Worm (Caenorhabditis elegans) whole organism, late embryonic: Measurements from ENCODE around the gene math-40.
A peak's percentile ranks its signal among the peaks of the same experiment; 100 is the strongest.
"Not testable (repeated sequence)": the region's sequence is repeated elsewhere in the genome, so short reads cannot be mapped to it uniquely, and the experiment has no call there.

Experiments
- C08G9.2 ChIP-seq: sonication (generic microtip); optimal IDR thresholded peaks from 2 replicates; lab custom pipeline; 2016; ENCODE audit warnings: mild to moderate bottlenecking, missing genetic modification characterization, moderate library complexity, missing compliant biosample characterization
- T23F11.4 ChIP-seq: fragments of 200-800 bp; sonication (Bioruptor generic); optimal IDR thresholded peaks from 2 replicates; lab custom pipeline; 2018; ENCODE audit warnings: mild to moderate bottlenecking, missing genetic modification characterization, missing compliant biosample characterization
- ceh-19 ChIP-seq: fragments of 200-800 bp; sonication (Bioruptor generic); optimal IDR thresholded peaks from 2 replicates; lab custom pipeline; 2018; ENCODE audit warnings: mild to moderate bottlenecking, missing genetic modification characterization, missing compliant biosample characterization
- ceh-22 ChIP-seq: sonication (generic microtip); optimal IDR thresholded peaks from 2 replicates; lab custom pipeline; 2017; ENCODE audit warnings: missing biosample characterization, missing genetic modification characterization
- ceh-30 ChIP-seq: fragments of 150-350 bp; optimal IDR thresholded peaks from 2 replicates; lab custom pipeline; 2014; ENCODE audit warnings: missing biosample characterization, missing genetic modification characterization
- ceh-45 ChIP-seq: fragments of 200-800 bp; sonication (Bioruptor generic); IDR thresholded peaks from 2 replicates; pipeline ENCODE4 v1.3.6; 2022; ENCODE audit warnings: missing genetic modification reagents, missing genetic modification characterization, missing compliant biosample characterization
- ceh-6 ChIP-seq: fragments of 200-800 bp; sonication (Bioruptor generic); optimal IDR thresholded peaks from 2 replicates; lab custom pipeline; 2018; ENCODE audit warnings: mild to moderate bottlenecking, missing genetic modification characterization, missing compliant biosample characterization
- che-1 ChIP-seq: sonication (generic microtip); optimal IDR thresholded peaks from 2 replicates; lab custom pipeline; 2016; ENCODE audit warnings: mild to moderate bottlenecking, missing genetic modification characterization, missing compliant biosample characterization
- elt-2 ChIP-seq: sonication (generic microtip); optimal IDR thresholded peaks from 2 replicates; lab custom pipeline; 2016; ENCODE audit warnings: missing genetic modification reagents, missing genetic modification characterization, missing compliant biosample characterization
- elt-4 ChIP-seq: sonication (generic microtip); optimal IDR thresholded peaks from 2 replicates; lab custom pipeline; 2016; ENCODE audit warnings: missing genetic modification characterization, missing compliant biosample characterization
- ets-4 ChIP-seq: sonication (generic microtip); optimal IDR thresholded peaks from 2 replicates; lab custom pipeline; 2016; ENCODE audit warnings: missing genetic modification characterization, missing compliant biosample characterization
- eyg-1 ChIP-seq: sonication (generic microtip); optimal IDR thresholded peaks from 2 replicates; lab custom pipeline; 2016; ENCODE audit warnings: missing genotype, missing genetic modification characterization, missing compliant biosample characterization
- fax-1 ChIP-seq: sonication (generic microtip); optimal IDR thresholded peaks from 2 replicates; lab custom pipeline; 2016; ENCODE audit warnings: missing genotype, missing genetic modification characterization, missing compliant biosample characterization
- fkh-6 ChIP-seq: sonication (generic microtip); optimal IDR thresholded peaks from 2 replicates; lab custom pipeline; 2016; ENCODE audit warnings: missing genetic modification characterization, missing compliant biosample characterization
- gmeb-2 ChIP-seq: sonication (generic microtip); optimal IDR thresholded peaks from 2 replicates; lab custom pipeline; 2016; ENCODE audit warnings: missing genetic modification characterization, inconsistent platforms, missing compliant biosample characterization
- hlh-13 ChIP-seq: fragments of 200-800 bp; sonication (Bioruptor generic); optimal IDR thresholded peaks from 2 replicates; lab custom pipeline; 2018; ENCODE audit warnings: mild to moderate bottlenecking, missing genetic modification characterization, missing compliant biosample characterization
- hlh-15 ChIP-seq: sonication (generic microtip); optimal IDR thresholded peaks from 2 replicates; lab custom pipeline; 2016; ENCODE audit warnings: missing genetic modification characterization, missing compliant biosample characterization
- mec-3 ChIP-seq: sonication (generic microtip); optimal IDR thresholded peaks from 2 replicates; lab custom pipeline; 2016; ENCODE audit warnings: borderline replicate concordance, missing genetic modification characterization, missing compliant biosample characterization
- nhr-232 ChIP-seq: sonication (generic microtip); optimal IDR thresholded peaks from 2 replicates; lab custom pipeline; 2016; ENCODE audit warnings: missing genetic modification characterization, missing compliant biosample characterization
- odd-2 ChIP-seq: sonication (generic microtip); optimal IDR thresholded peaks from 2 replicates; lab custom pipeline; 2017; ENCODE audit warnings: antibody characterized with exemption, mild to moderate bottlenecking, missing genetic modification characterization, missing compliant biosample characterization
- pag-3 ChIP-seq: sonication (generic microtip); optimal IDR thresholded peaks from 2 replicates; lab custom pipeline; 2016; ENCODE audit warnings: missing compliant biosample characterization, missing genetic modification characterization, borderline replicate concordance
- pat-9 ChIP-seq: fragments of 200-800 bp; sonication (Bioruptor generic); optimal IDR thresholded peaks from 2 replicates; lab custom pipeline; 2018; ENCODE audit warnings: mild to moderate bottlenecking, missing genetic modification characterization, moderate library complexity, missing compliant biosample characterization
- pax-1 ChIP-seq: fragments of 150-350 bp; optimal IDR thresholded peaks from 2 replicates; lab custom pipeline; 2014; ENCODE audit warnings: missing biosample characterization, missing genetic modification characterization
- pqm-1 ChIP-seq: sonication (generic microtip); optimal IDR thresholded peaks from 2 replicates; lab custom pipeline; 2016; ENCODE audit warnings: missing genetic modification characterization, missing compliant biosample characterization
- ref-2 ChIP-seq: sonication (generic microtip); optimal IDR thresholded peaks from 2 replicates; lab custom pipeline; 2016; ENCODE audit warnings: missing genetic modification characterization, missing compliant biosample characterization
- rnt-1 ChIP-seq: sonication (generic microtip); optimal IDR thresholded peaks from 2 replicates; lab custom pipeline; 2016; ENCODE audit warnings: missing genetic modification characterization, missing compliant biosample characterization
- tbx-7 ChIP-seq: sonication (generic microtip); optimal IDR thresholded peaks from 2 replicates; lab custom pipeline; 2016; ENCODE audit warnings: missing genotype, missing genetic modification characterization, missing compliant biosample characterization
- zip-5 ChIP-seq: sonication (generic microtip); optimal IDR thresholded peaks from 2 replicates; lab custom pipeline; 2016; ENCODE audit warnings: missing genetic modification characterization, missing compliant biosample characterization

Gene math-40

DNA sequence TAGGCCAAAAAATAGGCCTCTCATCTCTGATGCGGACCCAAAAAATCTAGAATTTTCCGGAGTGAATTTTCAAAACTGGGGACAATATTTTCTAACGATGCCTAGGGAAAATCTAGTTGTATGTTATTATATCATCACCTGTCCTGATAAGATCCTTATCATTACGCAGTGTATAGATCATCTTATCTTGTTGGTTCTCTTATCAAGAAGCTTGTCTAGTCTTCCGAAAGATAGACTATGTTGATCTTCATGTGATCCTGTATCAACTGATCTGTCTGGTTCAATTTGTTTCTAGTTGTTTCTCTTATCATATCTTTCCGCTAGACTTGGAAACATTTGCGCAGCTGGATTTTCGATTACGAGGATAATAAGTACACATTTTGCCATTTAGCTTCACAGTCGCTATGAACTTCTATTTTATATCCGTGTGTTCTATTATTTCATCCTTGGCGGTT lies 20.4 kb downstream of the math-40 start, which contains the start of gene C52E2.3:
Gene C52E2.3 (plus strand): TSS at position 405 of the 455 bp plus-strand sequence.
- TF ChIP-seq elt-2 (tag; lab: Kevin White, UChicago), result peak; percentile 89
- no peak for TF ChIP-seq pqm-1 (tag; lab: Kevin White, UChicago)
- TF ChIP-seq, all 69 proteins: peak for 1

DNA sequence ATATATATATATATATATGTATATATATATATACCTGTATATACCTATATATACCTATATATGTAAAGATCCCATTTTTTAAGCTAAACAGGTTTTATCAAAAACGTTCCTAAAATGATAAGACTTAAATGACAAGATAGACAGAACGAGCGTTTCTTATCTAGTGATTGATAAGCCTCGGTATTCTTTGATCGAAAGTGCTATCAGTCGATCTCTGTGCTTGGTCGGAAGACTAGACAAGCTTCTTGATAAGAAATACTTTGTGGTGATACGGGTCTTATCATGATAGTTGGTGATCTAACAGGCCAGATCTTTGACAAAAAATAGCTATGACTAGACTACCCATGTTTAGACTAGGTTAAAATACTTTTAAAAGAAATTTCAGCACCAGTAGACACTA lies 21.3 kb downstream of the math-40 start:
- TF ChIP-seq pqm-1 (tag; lab: Kevin White, UChicago), result peak; percentile 79
- no peak for TF ChIP-seq ref-2 (tag; lab: Kevin White, UChicago)
- no peak for TF ChIP-seq eyg-1 (tag; lab: Kevin White, UChicago)
- no peak for TF ChIP-seq T23F11.4 (GFP tag; lab: Kevin White, UChicago)
- peak; percentile 99 for TF ChIP-seq elt-2 (tag; lab: Kevin White, UChicago)
- no peak for TF ChIP-seq tbx-7 (tag; lab: Kevin White, UChicago)

DNA sequence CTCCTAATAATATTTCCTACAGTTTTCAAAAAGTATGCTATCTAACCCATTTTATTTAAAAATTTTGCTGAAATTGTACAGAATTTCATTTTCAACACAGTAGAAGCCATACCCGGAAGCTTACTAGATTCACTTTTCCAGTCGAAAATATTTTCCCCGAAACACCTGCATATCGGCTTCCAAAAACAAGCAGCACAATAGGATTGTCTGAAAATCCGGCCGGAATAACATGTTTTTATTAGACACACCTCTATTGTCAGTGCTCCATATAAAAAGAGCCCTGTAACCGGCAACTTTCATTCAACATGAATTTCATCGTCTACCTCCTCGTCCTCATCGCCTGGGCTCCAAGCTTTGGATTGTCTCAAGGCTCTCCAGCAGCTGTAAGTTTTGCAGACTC lies 22.1 kb downstream of the math-40 start, which contains the start of gene C52E2.2:
Gene C52E2.2 (plus strand): TSS at position 301 of the 400 bp plus-strand sequence.
- TF ChIP-seq C08G9.2 (tag; lab: Kevin White, UChicago) (no peak), eyg-1 (tag; lab: Kevin White, UChicago) (no peak), pag-3 (tag; lab: Kevin White, UChicago) (no peak), gmeb-2 (tag; lab: Kevin White, UChicago) (no peak), T23F11.4 (GFP tag; lab: Kevin White, UChicago) (no peak), nhr-232 (tag; lab: Kevin White, UChicago) (no peak), pax-1 (tag; lab: Kevin White, UChicago) (no peak), ref-2 (tag; lab: Kevin White, UChicago) (no peak), zip-5 (tag; lab: Kevin White, UChicago) (no peak)

- not testable (repeated sequence) for TF ChIP-seq che-1 (tag; lab: Kevin White, UChicago); ceh-45 (GFP tag; lab: Robert Waterston, UW); fax-1 (tag; lab: Kevin White, UChicago)
Measured at ce11 chrII:1854094-1854493, 23.7 kb downstream of the math-40 start, which contains the start of gene fbxb-95. TSS of gene fbxb-95 (plus strand) at chrII:1854394.

DNA sequence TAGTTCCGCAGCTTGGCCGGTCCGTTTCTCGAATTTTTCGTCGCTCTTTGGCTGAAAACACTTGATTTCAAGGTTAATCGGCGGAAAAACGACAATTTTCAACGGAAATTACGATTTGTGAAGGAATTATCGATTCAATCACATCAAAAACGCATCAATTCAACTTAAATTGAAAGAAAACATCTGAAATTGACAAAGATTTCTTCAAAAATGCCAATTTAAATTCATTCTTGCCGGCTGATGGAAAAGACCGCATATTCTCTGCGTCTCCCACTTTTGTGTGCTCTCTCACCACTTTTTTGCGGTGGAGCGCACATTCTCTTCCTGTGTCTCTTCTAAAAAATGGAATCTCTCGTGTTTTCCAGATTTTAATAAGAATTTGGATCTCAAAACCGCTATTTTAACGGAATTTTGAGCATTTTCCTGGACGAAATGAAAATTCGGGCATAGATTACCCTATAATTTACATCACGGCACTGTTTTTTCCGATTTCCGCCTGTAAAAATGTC lies 30.9 kb downstream of the math-40 start, which contains the start of gene C16C4.18:
Gene C16C4.18 (minus strand): TSS at position 51 of the 509 bp plus-strand sequence.
- TF ChIP-seq hlh-15 (tag; lab: Kevin White, UChicago); elt-4 (tag; lab: Kevin White, UChicago); fkh-6: not testable (repeated sequence)

- not testable (repeated sequence) for TF ChIP-seq ceh-22; rnt-1 (tag; lab: Kevin White, UChicago); gmeb-2 (tag; lab: Kevin White, UChicago)
Measured at ce11 chrII:1862334-1862733, 31.9 kb downstream of the math-40 start, which contains the start of gene fbxb-98. TSS of gene fbxb-98 (plus strand) at chrII:1862634.

DNA sequence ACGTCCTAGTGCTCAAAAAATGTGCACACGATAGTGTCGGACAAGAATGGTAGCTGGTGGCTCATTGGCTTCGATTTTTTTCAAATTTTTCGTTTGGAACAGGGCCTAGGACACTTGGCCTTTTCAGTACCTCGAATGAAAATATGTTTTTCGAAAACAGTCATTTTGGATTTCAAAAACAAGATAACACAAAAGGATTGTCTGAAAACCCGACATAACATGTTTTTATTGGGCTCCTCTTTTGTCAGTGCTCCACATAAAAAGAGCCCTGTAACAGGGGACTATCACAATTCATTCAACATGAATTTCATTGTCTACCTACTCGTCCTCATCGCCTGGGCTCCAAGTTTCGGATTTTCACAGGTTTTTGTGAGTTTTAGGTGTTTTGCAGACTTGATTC lies 33.8 kb downstream of the math-40 start, which contains the start of gene C16C4.17:
Gene C16C4.17 (plus strand): TSS at position 301 of the 400 bp plus-strand sequence.
- TF ChIP-seq mec-3 (tag; lab: Kevin White, UChicago), result no peak
- no peak for TF ChIP-seq odd-2 (tag; lab: Kevin White, UChicago)
- TF ChIP-seq ceh-19 (GFP tag; lab: Kevin White, UChicago), result no peak
- no peak for TF ChIP-seq ets-4
- TF ChIP-seq elt-2 (tag; lab: Kevin White, UChicago), result no peak
- TF ChIP-seq pat-9 (tag; lab: Kevin White, UChicago), result no peak
- TF ChIP-seq hlh-13 (GFP tag; lab: Kevin White, UChicago), result no peak
- TF ChIP-seq gmeb-2 (tag; lab: Kevin White, UChicago), result no peak
- TF ChIP-seq ceh-30, result no peak
- TF ChIP-seq ceh-6 (GFP tag; lab: Kevin White, UChicago), result no peak
